Fruit fly (Drosophila melanogaster) whole organism, embryonic: ENCODE data around the gene Ppm1.
A peak's percentile ranks its signal among the peaks of the same experiment; 100 is the strongest.

Experiments
- CG10431 ChIP-seq: fragments of 200-800 bp; sonication (Bioruptor generic); optimal IDR thresholded peaks from 3 replicates; lab custom pipeline; 2018; ENCODE audit warnings: missing biosample characterization, mild to moderate bottlenecking, missing genetic modification characterization
- CG10654 ChIP-seq: fragments of 200-800 bp; sonication (Bioruptor generic); optimal IDR thresholded peaks from 2 replicates; lab custom pipeline; 2016; ENCODE audit warnings: missing biosample characterization, missing genetic modification characterization
- CG11085 ChIP-seq: fragments of 200-800 bp; sonication (Bioruptor generic); IDR thresholded peaks from 2 replicates; pipeline ENCODE4 v1.3.6; 2022; ENCODE audit warnings: missing biosample characterization, missing genetic modification characterization
- CG12219 ChIP-seq: fragments of 200-800 bp; sonication (Bioruptor generic); optimal IDR thresholded peaks from 3 replicates; lab custom pipeline; 2018; ENCODE audit warnings: missing biosample characterization, mild to moderate bottlenecking, missing genetic modification characterization
- CG12236 ChIP-seq: fragments of 200-800 bp; sonication (Bioruptor generic); optimal IDR thresholded peaks from 2 replicates; lab custom pipeline; 2016; ENCODE audit warnings: missing biosample characterization, missing genetic modification characterization
- CG13424 ChIP-seq: fragments of 200-800 bp; sonication (Bioruptor generic); optimal IDR thresholded peaks from 2 replicates; lab custom pipeline; 2019; ENCODE audit warnings: missing biosample characterization, mild to moderate bottlenecking, missing genetic modification characterization, moderate library complexity
- CG15073 ChIP-seq: fragments of 200-800 bp; sonication (Bioruptor generic); optimal IDR thresholded peaks from 2 replicates; lab custom pipeline; 2016; ENCODE audit warnings: missing biosample characterization, missing genetic modification characterization
- CG17802 ChIP-seq: fragments of 200-800 bp; sonication (Bioruptor generic); optimal IDR thresholded peaks from 2 replicates; lab custom pipeline; 2018; ENCODE audit warnings: missing biosample characterization, mild to moderate bottlenecking, missing genetic modification characterization, moderate library complexity
- CG2889 ChIP-seq: fragments of 200-800 bp; sonication (Bioruptor generic); IDR thresholded peaks from 3 replicates; pipeline ENCODE4 v1.3.6; 2022; ENCODE audit warnings: missing biosample characterization, missing genetic modification characterization
- CG32767 ChIP-seq: fragments of 200-800 bp; sonication (Bioruptor generic); IDR thresholded peaks from 2 replicates; pipeline ENCODE4 v1.3.6; 2022; ENCODE audit warnings: missing biosample characterization, missing genetic modification characterization
- CG5245 ChIP-seq: fragments of 200-800 bp; sonication (Bioruptor generic); optimal IDR thresholded peaks from 3 replicates; lab custom pipeline; 2016; ENCODE audit warnings: missing biosample characterization, missing genetic modification characterization
- CG5953 ChIP-seq: fragments of 200-800 bp; sonication (Bioruptor generic); IDR thresholded peaks from 2 replicates; pipeline ENCODE4 v1.3.6; 2022; ENCODE audit warnings: missing biosample characterization, missing genetic modification characterization
- CG6175 ChIP-seq: fragments of 200-800 bp; sonication (Bioruptor generic); IDR thresholded peaks from 3 replicates; pipeline ENCODE4 v1.3.6; 2022; ENCODE audit warnings: missing biosample characterization, missing genetic modification characterization
- CG6272 ChIP-seq: fragments of 200-800 bp; sonication (Bioruptor generic); IDR thresholded peaks from 2 replicates; pipeline ENCODE4 v1.3.6; 2022; ENCODE audit warnings: missing biosample characterization, missing genetic modification characterization
- CG7271 ChIP-seq: fragments of 200-800 bp; sonication (Bioruptor generic); optimal IDR thresholded peaks from 2 replicates; lab custom pipeline; 2018; ENCODE audit warnings: missing biosample characterization, mild to moderate bottlenecking, missing genetic modification characterization, moderate library complexity
- CG9437 ChIP-seq: fragments of 200-800 bp; sonication (Bioruptor generic); optimal IDR thresholded peaks from 2 replicates; lab custom pipeline; 2018; ENCODE audit warnings: missing biosample characterization, mild to moderate bottlenecking, missing genetic modification characterization
- CG9609 ChIP-seq: fragments of 200-800 bp; sonication (Bioruptor generic); optimal IDR thresholded peaks from 3 replicates; lab custom pipeline; 2016; ENCODE audit warnings: missing biosample characterization, missing genetic modification characterization
- CG9876 ChIP-seq: fragments of 200-800 bp; sonication (Bioruptor generic); optimal IDR thresholded peaks from 2 replicates; lab custom pipeline; 2016; ENCODE audit warnings: missing biosample characterization, missing genetic modification characterization
- CHES-1-like ChIP-seq: fragments of 200-800 bp; sonication (Bioruptor generic); optimal IDR thresholded peaks from 2 replicates; lab custom pipeline; 2016; ENCODE audit warnings: missing biosample characterization, missing genetic modification characterization
- Fer3 ChIP-seq: fragments of 200-800 bp; sonication (Bioruptor generic); optimal IDR thresholded peaks from 2 replicates; lab custom pipeline; 2018; ENCODE audit warnings: missing biosample characterization, mild to moderate bottlenecking, missing genetic modification characterization, moderate library complexity
- Gug ChIP-seq: fragments of 200-800 bp; sonication (Bioruptor generic); IDR thresholded peaks from 4 replicates; pipeline ENCODE4 v1.3.6; 2022; ENCODE audit warnings: missing biosample characterization, missing genetic modification characterization
- HLH3B ChIP-seq: fragments of 200-800 bp; sonication (Bioruptor generic); IDR thresholded peaks from 2 replicates; pipeline ENCODE4 v1.3.6; 2022; ENCODE audit warnings: missing biosample characterization, missing genetic modification characterization
- Hand ChIP-seq: fragments of 200-800 bp; sonication (Bioruptor generic); optimal IDR thresholded peaks from 2 replicates; lab custom pipeline; 2017; ENCODE audit warnings: mild to moderate bottlenecking, missing biosample characterization, missing genetic modification reagents, missing genetic modification characterization
- Hr3 ChIP-seq: fragments of 200-800 bp; sonication (Bioruptor generic); optimal IDR thresholded peaks from 3 replicates; lab custom pipeline; 2016; ENCODE audit warnings: missing biosample characterization, missing genetic modification characterization
- Hr51 ChIP-seq, 2 experiments: fragments of 200-800 bp; sonication (Bioruptor generic); optimal IDR thresholded peaks; 2 replicates in 1 of 2; 3 replicates in 1 of 2; lab custom pipeline; 2016 to 2018; ENCODE audit warnings: missing biosample characterization in 2 of 2, missing genetic modification characterization in 2 of 2, mild to moderate bottlenecking in 1 of 2, moderate library complexity in 1 of 2
- Meics ChIP-seq: fragments of 200-800 bp; sonication (Bioruptor generic); optimal IDR thresholded peaks from 2 replicates; lab custom pipeline; 2017; ENCODE audit warnings: missing biosample characterization, mild to moderate bottlenecking, missing genetic modification characterization
- NfI ChIP-seq: fragments of 200-800 bp; sonication (Bioruptor generic); optimal IDR thresholded peaks from 3 replicates; lab custom pipeline; 2018; ENCODE audit warnings: missing biosample characterization, mild to moderate bottlenecking, missing genetic modification characterization, moderate library complexity
- Scr ChIP-seq: fragments of 200-800 bp; sonication (Bioruptor generic); IDR thresholded peaks from 2 replicates; pipeline ENCODE4 v1.3.6; 2022; ENCODE audit warnings: missing biosample characterization, missing genetic modification characterization; ENCODE audit not compliant: partially characterized antibody
- al ChIP-seq: fragments of 200-800 bp; sonication (Bioruptor generic); IDR thresholded peaks from 2 replicates; pipeline ENCODE4 v1.3.6; 2022; ENCODE audit warnings: missing biosample characterization, missing genetic modification characterization
- br ChIP-seq: fragments of >200 bp; optimal IDR thresholded peaks from 2 replicates; lab custom pipeline; 2017
- chn ChIP-seq: fragments of 200-800 bp; sonication (Bioruptor generic); optimal IDR thresholded peaks from 2 replicates; lab custom pipeline; 2016; ENCODE audit warnings: missing biosample characterization, missing genetic modification characterization
- dm ChIP-seq: fragments of 200-800 bp; sonication (Bioruptor generic); optimal IDR thresholded peaks from 3 replicates; lab custom pipeline; 2016; ENCODE audit warnings: missing biosample characterization, missing genetic modification characterization
- dpn ChIP-seq, 2 experiments: fragments of 200-800 bp; sonication (Bioruptor generic); optimal IDR thresholded peaks; 3 replicates each; lab custom pipeline; 2016; ENCODE audit warnings: missing biosample characterization in 2 of 2, missing genetic modification characterization in 2 of 2
- emc ChIP-seq: fragments of 200-800 bp; sonication (Bioruptor generic); optimal IDR thresholded peaks from 2 replicates; lab custom pipeline; 2016; ENCODE audit warnings: missing biosample characterization, missing genetic modification characterization
- ems ChIP-seq: fragments of 200-800 bp; sonication (Bioruptor generic); optimal IDR thresholded peaks from 3 replicates; lab custom pipeline; 2016; ENCODE audit warnings: missing biosample characterization, missing genetic modification characterization
- eve ChIP-seq, 2 experiments: fragments of >200 bp; optimal IDR thresholded peaks; 2 replicates each; lab custom pipeline; 2017; ENCODE audit warnings: missing biosample characterization in 2 of 2, missing genetic modification characterization in 2 of 2
- eyg ChIP-seq: fragments of 200-800 bp; sonication (Bioruptor generic); optimal IDR thresholded peaks from 3 replicates; lab custom pipeline; 2016; ENCODE audit warnings: missing biosample characterization, missing genetic modification characterization
- ftz-f1 ChIP-seq: fragments of 200-800 bp; sonication (Bioruptor generic); optimal IDR thresholded peaks from 2 replicates; lab custom pipeline; 2016; ENCODE audit warnings: missing biosample characterization, missing genetic modification characterization
- fu2 ChIP-seq: fragments of 200-800 bp; sonication (Bioruptor generic); optimal IDR thresholded peaks from 2 replicates; lab custom pipeline; 2016; ENCODE audit warnings: missing biosample characterization, missing genetic modification characterization
- kni ChIP-seq: fragments of 200-800 bp; sonication (Bioruptor generic); optimal IDR thresholded peaks from 3 replicates; lab custom pipeline; 2017; ENCODE audit warnings: mild to moderate bottlenecking, missing biosample characterization, missing genetic modification reagents, missing genetic modification characterization
- prd ChIP-seq, 3 experiments: fragments of >200 bp in 2 of 3; fragments of 200-800 bp in 1 of 3; sonication (Bioruptor generic) in 1 of 3; optimal IDR thresholded peaks in 2 of 3; IDR thresholded peaks in 1 of 3; 2 replicates in 2 of 3; 3 replicates in 1 of 3; pipeline versions ENCODE4 v1.3.6 to Lab custom; 2017 to 2022; ENCODE audit warnings: missing biosample characterization in 1 of 3, missing genetic modification characterization in 1 of 3
- pum ChIP-seq: fragments of 200-800 bp; sonication (Bioruptor generic); optimal IDR thresholded peaks from 2 replicates; lab custom pipeline; 2016; ENCODE audit warnings: missing biosample characterization, missing genetic modification characterization
- row ChIP-seq: fragments of 200-800 bp; sonication (Bioruptor generic); IDR thresholded peaks from 3 replicates; pipeline ENCODE4 v1.3.6; 2022; ENCODE audit warnings: missing biosample characterization, missing genetic modification characterization
- sc ChIP-seq, 3 experiments: fragments of >200 bp in 2 of 3; fragments of 200-800 bp in 1 of 3; sonication (Bioruptor generic) in 1 of 3; optimal IDR thresholded peaks; 2 replicates in 2 of 3; 3 replicates in 1 of 3; lab custom pipeline; 2017; ENCODE audit warnings: mild to moderate bottlenecking in 1 of 3, missing biosample characterization in 1 of 3, missing genetic modification characterization in 1 of 3, missing genetic modification reagents in 1 of 3
- sna ChIP-seq: fragments of 200-800 bp; sonication (Bioruptor generic); IDR thresholded peaks from 2 replicates; pipeline ENCODE4 v1.3.6; 2022; ENCODE audit warnings: missing biosample characterization, missing genetic modification characterization; ENCODE audit not compliant: partially characterized antibody
- trem ChIP-seq: fragments of 200-800 bp; optimal IDR thresholded peaks from 3 replicates; lab custom pipeline; 2019; ENCODE audit warnings: missing biosample characterization, mild to moderate bottlenecking, missing genetic modification characterization, moderate library complexity
- vfl ChIP-seq: fragments of 200-800 bp; sonication (Bioruptor generic); optimal IDR thresholded peaks from 2 replicates; lab custom pipeline; 2016; ENCODE audit warnings: missing biosample characterization, missing genetic modification characterization
- zfh1 ChIP-seq: fragments of 200-800 bp; sonication (Bioruptor generic); IDR thresholded peaks from 3 replicates; pipeline ENCODE4 v1.3.6; 2022; ENCODE audit warnings: missing biosample characterization, missing genetic modification characterization

Ppm1 gene

dm6 chr3L:611639-612611 is 30.8 kb downstream of the Ppm1 start (continued):
- TF ChIP-seq CG5245 (no peak), sc (optimal IDR thresholded peaks at IDR 0.05; lab: Kevin White, UChicago) (no peak), sc (GFP tag; optimal IDR thresholded peaks at IDR 0.05; lab: Kevin White, UChicago) (peak; percentile 21), dm (peak; percentile 45), al (GFP tag; lab: Robert Waterston, UW) (peak; percentile 69), CG6272 (GFP tag; lab: Robert Waterston, UW) (peak; percentile 51), row (GFP tag; lab: Robert Waterston, UW) (peak; percentile 72), ems (GFP tag; lab: Kevin White, UChicago) (peak; percentile 42), kni (peak; percentile 40), dpn (GFP tag; optimal IDR thresholded peaks at IDR 0.05; lab: Kevin White, UChicago) (peak; percentile 70 to 73), Gug (peak; percentile 54; the same call in 2 of the 4 replicates), CHES-1-like (GFP tag; lab: Kevin White, UChicago) (peak; percentile 39), CG10654 (GFP tag; lab: Kevin White, UChicago) (peak; percentile 48), CG12236 (GFP tag; lab: Kevin White, UChicago) (peak; percentile 47), zfh1 (peak; percentile 78), fu2 (GFP tag; lab: Kevin White, UChicago) (peak; percentile 51), NfI (GFP tag; lab: Kevin White, UChicago) (peak; percentile 76), CG17802 (tag; lab: Kevin White, UChicago) (no peak), br (lab: Kevin White, UChicago) (no peak), vfl (GFP tag; lab: Kevin White, UChicago) (peak; percentile 9), sna (no peak), CG6175 (GFP tag; lab: Robert Waterston, UW) (peak; percentile 76; the same call in 2 of the 3 replicates), Hr51 (GFP tag; optimal IDR thresholded peaks at IDR 0.05; lab: Kevin White, UChicago) (peak; percentile 51 to 76), CG9876 (GFP tag; lab: Kevin White, UChicago) (no peak), Meics (GFP tag; lab: Kevin White, UChicago) (peak; percentile 84), Scr (GFP tag; lab: Robert Waterston, UW) (no peak), CG12219 (GFP tag; lab: Kevin White, UChicago) (peak; percentile 75), CG2889 (GFP tag; lab: Robert Waterston, UW) (peak; percentile 37; the same call in 1 of the 3 replicates), Hand (GFP tag; lab: Kevin White, UChicago) (peak; percentile 23), CG9609 (GFP tag; lab: Kevin White, UChicago) (peak; percentile 56), CG9437 (GFP tag; lab: Kevin White, UChicago) (peak; percentile 35), eve (GFP tag; optimal IDR thresholded peaks at IDR 0.05; lab: Kevin White, UChicago) (peak in 1 of 2 experiments; percentile 29), ftz-f1 (GFP tag; lab: Kevin White, UChicago) (peak; percentile 33), pum (GFP tag; lab: Kevin White, UChicago) (peak; percentile 42), CG7271 (tag; lab: Kevin White, UChicago) (peak; percentile 40), Hr3 (peak; percentile 48), chn (GFP tag; lab: Kevin White, UChicago) (peak; percentile 22), CG11085 (GFP tag; lab: Robert Waterston, UW) (peak; percentile 77), HLH3B (GFP tag; lab: Robert Waterston, UW) (peak; percentile 49), emc (GFP tag; lab: Kevin White, UChicago) (no peak), trem (tag; lab: Kevin White, UChicago) (peak; percentile 18), CG5953 (GFP tag; lab: Robert Waterston, UW) (peak; percentile 72), CG15073 (GFP tag; lab: Kevin White, UChicago) (no peak), CG10431 (GFP tag; lab: Kevin White, UChicago) (peak; percentile 45), CG13424 (tag; lab: Kevin White, UChicago) (peak; percentile 67), Fer3 (tag; lab: Kevin White, UChicago) (peak; percentile 68), prd (optimal IDR thresholded peaks at IDR 0.05; lab: Kevin White, UChicago) (no peak), prd (GFP tag; IDR thresholded peaks at IDR 0.05; lab: Robert Waterston, UW) (peak; percentile 75), eyg (peak; percentile 12), CG32767 (GFP tag; lab: Robert Waterston, UW) (peak; percentile 59; the same call in 1 of the 2 replicates)
